Fruit fly (Drosophila melanogaster) whole organism, pupa: ENCODE results near the gene CG43980.

Source experiments
- CG10348 ChIP-seq: fragments of 200-800 bp; sonication (Bioruptor generic); IDR thresholded peaks from 2 replicates; pipeline ENCODE4 v1.3.6; 2022; ENCODE audit warnings: missing biosample characterization, missing genetic modification characterization
- CG12605 ChIP-seq: fragments of 200-800 bp; sonication (Bioruptor generic); IDR thresholded peaks from 2 replicates; pipeline ENCODE4 v1.3.6; 2022; ENCODE audit warnings: missing biosample characterization, missing genetic modification characterization
- CG13204 ChIP-seq: fragments of 200-800 bp; sonication (Bioruptor generic); optimal IDR thresholded peaks from 2 replicates; lab custom pipeline; 2018; ENCODE audit warnings: missing biosample characterization, mild to moderate bottlenecking, missing genetic modification characterization, moderate library complexity
- CG14655 ChIP-seq: fragments of 200-800 bp; sonication (Bioruptor generic); optimal IDR thresholded peaks from 3 replicates; lab custom pipeline; 2017; ENCODE audit warnings: mild to moderate bottlenecking, missing biosample characterization, missing genetic modification reagents, missing genetic modification characterization
- CG15710 ChIP-seq: fragments of 200-800 bp; sonication (Bioruptor generic); optimal IDR thresholded peaks from 2 replicates; lab custom pipeline; 2018; ENCODE audit warnings: missing biosample characterization, mild to moderate bottlenecking, missing genetic modification characterization, moderate library complexity
- CG17806 ChIP-seq: fragments of 200-800 bp; sonication (Bioruptor generic); optimal IDR thresholded peaks from 2 replicates; lab custom pipeline; 2018; ENCODE audit warnings: missing biosample characterization, mild to moderate bottlenecking, missing genetic modification characterization, moderate library complexity
- CG32121 ChIP-seq: fragments of 200-800 bp; sonication (Bioruptor generic); IDR thresholded peaks from 2 replicates; pipeline ENCODE4 v1.3.6; 2022; ENCODE audit warnings: missing biosample characterization, missing genetic modification characterization
- CG34367 ChIP-seq: fragments of 200-800 bp; sonication (Bioruptor generic); optimal IDR thresholded peaks from 2 replicates; lab custom pipeline; 2018; ENCODE audit warnings: missing biosample characterization, mild to moderate bottlenecking, missing genetic modification characterization
- CG4496 ChIP-seq: fragments of 200-800 bp; sonication (Bioruptor generic); IDR thresholded peaks from 3 replicates; pipeline ENCODE4 v1.3.6; 2022; ENCODE audit warnings: missing biosample characterization, missing genetic modification characterization
- CG8159 ChIP-seq: fragments of 200-800 bp; sonication (Bioruptor generic); optimal IDR thresholded peaks from 3 replicates; lab custom pipeline; 2018; ENCODE audit warnings: missing biosample characterization, mild to moderate bottlenecking, missing genetic modification characterization, moderate library complexity
- CG8301 ChIP-seq: fragments of 200-800 bp; sonication (Bioruptor generic); optimal IDR thresholded peaks from 2 replicates; lab custom pipeline; 2018; ENCODE audit warnings: missing biosample characterization, mild to moderate bottlenecking, missing genetic modification characterization
- CG9948 ChIP-seq: fragments of 200-800 bp; sonication (Bioruptor generic); optimal IDR thresholded peaks from 2 replicates; lab custom pipeline; 2018; ENCODE audit warnings: missing biosample characterization, mild to moderate bottlenecking, missing genetic modification characterization, moderate library complexity
- D1 ChIP-seq: fragments of 200-800 bp; sonication (Bioruptor generic); optimal IDR thresholded peaks from 2 replicates; lab custom pipeline; 2018; ENCODE audit warnings: missing biosample characterization, mild to moderate bottlenecking, missing genetic modification characterization, moderate library complexity
- EcR ChIP-seq: fragments of 200-800 bp; sonication (Bioruptor generic); optimal IDR thresholded peaks from 3 replicates; lab custom pipeline; 2019; ENCODE audit warnings: missing biosample characterization, missing genetic modification characterization, mild to moderate bottlenecking, moderate library complexity, missing genetic modification reagents
- Ets98B ChIP-seq: fragments of 200-800 bp; sonication (Bioruptor generic); IDR thresholded peaks from 2 replicates; pipeline ENCODE4 v1.3.6; 2022; ENCODE audit warnings: missing biosample characterization, missing genetic modification characterization
- Pif1A ChIP-seq: fragments of 200-800 bp; sonication (Bioruptor generic); optimal IDR thresholded peaks from 3 replicates; lab custom pipeline; 2016; ENCODE audit warnings: missing biosample characterization, missing genetic modification characterization
- Pif1B ChIP-seq: fragments of 200-800 bp; sonication (Bioruptor generic); optimal IDR thresholded peaks from 3 replicates; lab custom pipeline; 2016; ENCODE audit warnings: missing biosample characterization, missing genetic modification characterization
- Snoo ChIP-seq: fragments of 200-800 bp; sonication (Bioruptor generic); optimal IDR thresholded peaks from 3 replicates; lab custom pipeline; 2017; ENCODE audit warnings: missing biosample characterization, mild to moderate bottlenecking, missing genetic modification characterization, inconsistent platforms
- fd96Ca ChIP-seq: fragments of 200-800 bp; sonication (Bioruptor generic); IDR thresholded peaks from 3 replicates; pipeline ENCODE4 v1.3.6; 2022; ENCODE audit warnings: missing biosample characterization, missing genetic modification characterization
- gl ChIP-seq: fragments of 200-800 bp; sonication (Bioruptor generic); optimal IDR thresholded peaks from 2 replicates; lab custom pipeline; 2018; ENCODE audit warnings: missing biosample characterization, mild to moderate bottlenecking, missing genetic modification characterization
- rn ChIP-seq: fragments of 200-800 bp; sonication (Bioruptor generic); IDR thresholded peaks from 2 replicates; pipeline ENCODE4 v1.3.6; 2022; ENCODE audit warnings: missing biosample characterization, missing genetic modification characterization

CG43980 gene

dm6 chr3L:21667530-21667929, 22.8 kb downstream of the CG43980 start:
- TF ChIP-seq CG34367 (tag; lab: Kevin White, UChicago) (no peak), CG8159 (tag; lab: Kevin White, UChicago) (no peak), CG10348 (GFP tag; lab: Robert Waterston, UW) (no peak), rn (GFP tag; lab: Robert Waterston, UW) (no peak), Ets98B (GFP tag; lab: Robert Waterston, UW) (no peak), fd96Ca (GFP tag; lab: Robert Waterston, UW) (no peak), CG17806 (no peak), Pif1B (GFP tag; lab: Kevin White, UChicago) (no peak), CG13204 (GFP tag; lab: Kevin White, UChicago) (no peak), CG14655 (GFP tag; lab: Kevin White, UChicago) (no peak), CG32121 (GFP tag; lab: Robert Waterston, UW) (no peak), EcR (no peak), CG8301 (tag; lab: Kevin White, UChicago) (no peak), D1 (tag; lab: Kevin White, UChicago) (no peak)

dm6 chr3L:21671839-21672238, 27.1 kb downstream of the CG43980 start, which contains the start of gene CG11249:
CG11249 (plus strand) TSS chr3L:21672139.
- no peak for TF ChIP-seq CG4496 (GFP tag; lab: Robert Waterston, UW)
- no peak for TF ChIP-seq CG17806
- TF ChIP-seq Ets98B (GFP tag; lab: Robert Waterston, UW): no peak
- no peak for TF ChIP-seq CG9948 (tag; lab: Kevin White, UChicago)
- TF ChIP-seq EcR: no peak
- no peak for TF ChIP-seq D1 (tag; lab: Kevin White, UChicago)
- no peak for TF ChIP-seq Pif1B (GFP tag; lab: Kevin White, UChicago)
- no peak for TF ChIP-seq fd96Ca (GFP tag; lab: Robert Waterston, UW)
- TF ChIP-seq CG14655 (GFP tag; lab: Kevin White, UChicago): no peak
- no peak for TF ChIP-seq CG12605 (GFP tag; lab: Robert Waterston, UW)
- no peak for TF ChIP-seq CG13204 (GFP tag; lab: Kevin White, UChicago)
- no peak for TF ChIP-seq CG8301 (tag; lab: Kevin White, UChicago)
- no peak for TF ChIP-seq CG10348 (GFP tag; lab: Robert Waterston, UW)
- no peak for TF ChIP-seq gl
- TF ChIP-seq CG32121 (GFP tag; lab: Robert Waterston, UW): no peak
- no peak for TF ChIP-seq CG34367 (tag; lab: Kevin White, UChicago)
- TF ChIP-seq CG15710 (tag; lab: Kevin White, UChicago): no peak
- TF ChIP-seq Pif1A: no peak
- no peak for TF ChIP-seq CG8159 (tag; lab: Kevin White, UChicago)

- TF ChIP-seq CG32121 (GFP tag; lab: Robert Waterston, UW): peak; percentile 39; the same call in 1 of the 2 replicates
- TF ChIP-seq CG8159 (tag; lab: Kevin White, UChicago): peak; percentile 75
- no peak for TF ChIP-seq Snoo
- peak; percentile 48 for TF ChIP-seq CG34367 (tag; lab: Kevin White, UChicago)
- TF ChIP-seq EcR: no peak
- no peak for TF ChIP-seq CG10348 (GFP tag; lab: Robert Waterston, UW)
- no peak for TF ChIP-seq CG12605 (GFP tag; lab: Robert Waterston, UW)
- TF ChIP-seq Pif1B (GFP tag; lab: Kevin White, UChicago): no peak
- no peak for TF ChIP-seq CG14655 (GFP tag; lab: Kevin White, UChicago)
- no peak for TF ChIP-seq CG13204 (GFP tag; lab: Kevin White, UChicago)
- no peak for TF ChIP-seq CG17806
- peak; percentile 40; the same call in 1 of the 2 replicates for TF ChIP-seq Ets98B (GFP tag; lab: Robert Waterston, UW)
- no peak for TF ChIP-seq fd96Ca (GFP tag; lab: Robert Waterston, UW)
- peak; percentile 73 for TF ChIP-seq CG15710 (tag; lab: Kevin White, UChicago)
- TF ChIP-seq gl: no peak
- peak; percentile 67 for TF ChIP-seq CG9948 (tag; lab: Kevin White, UChicago)
- TF ChIP-seq Pif1A: no peak
- peak; percentile 69; the same call in 2 of the 3 replicates for TF ChIP-seq CG4496 (GFP tag; lab: Robert Waterston, UW)
- TF ChIP-seq CG8301 (tag; lab: Kevin White, UChicago): no peak
- TF ChIP-seq rn (GFP tag; lab: Robert Waterston, UW): 0 out of 2 replicates have a peak, but pooled peaks have one; percentile 33
- no peak for TF ChIP-seq D1 (tag; lab: Kevin White, UChicago)
Observed at dm6 chr3L:21679687-21680086, 34.9 kb downstream of the CG43980 start, which contains the start of the genes Als2 and CG11248. Als2 (minus strand) TSS chr3L:21679755. CG11248 (plus strand) TSS chr3L:21680050.

- TF ChIP-seq CG32121 (GFP tag; lab: Robert Waterston, UW) (no peak), CG8301 (tag; lab: Kevin White, UChicago) (no peak), Snoo (no peak), CG13204 (GFP tag; lab: Kevin White, UChicago) (no peak), CG17806 (no peak)
Observed at dm6 chr3L:21683942-21684341, 39.2 kb downstream of the CG43980 start, which contains the start of gene Sfp78E. Sfp78E (minus strand) TSS chr3L:21684042.

dm6 chr3L:21685753-21686152, 41.0 kb downstream of the CG43980 start:
- TF ChIP-seq CG14655 (GFP tag; lab: Kevin White, UChicago) (peak; percentile 86), rn (GFP tag; lab: Robert Waterston, UW) (no peak), Pif1A (peak; percentile 74), CG32121 (GFP tag; lab: Robert Waterston, UW) (no peak), CG13204 (GFP tag; lab: Kevin White, UChicago) (peak; percentile 83), EcR (peak; percentile 82), Ets98B (GFP tag; lab: Robert Waterston, UW) (no peak), CG9948 (tag; lab: Kevin White, UChicago) (peak; percentile 87), Snoo (no peak), CG17806 (peak; percentile 87), CG12605 (GFP tag; lab: Robert Waterston, UW) (no peak), CG10348 (GFP tag; lab: Robert Waterston, UW) (no peak), CG8301 (tag; lab: Kevin White, UChicago) (peak; percentile 69), Pif1B (GFP tag; lab: Kevin White, UChicago) (peak; percentile 77), CG34367 (tag; lab: Kevin White, UChicago) (peak; percentile 88), fd96Ca (GFP tag; lab: Robert Waterston, UW) (peak; percentile 49; the same call in 1 of the 3 replicates), CG4496 (GFP tag; lab: Robert Waterston, UW) (peak; percentile 47; the same call in 1 of the 3 replicates), gl (peak; percentile 74), D1 (tag; lab: Kevin White, UChicago) (peak; percentile 79), CG8159 (tag; lab: Kevin White, UChicago) (peak; percentile 94), CG15710 (tag; lab: Kevin White, UChicago) (peak; percentile 92)
- TF ChIP-seq, all 21 proteins: peak for 15
